Worm (Caenorhabditis elegans) whole organism, L3 larva: Measurements from ENCODE around the gene bus-1.

Source experiments
- ama-1 ChIP-seq: fragments of 150-350 bp; optimal IDR thresholded peaks from 2 replicates; lab custom pipeline; 2018
- fkh-2 ChIP-seq: fragments of 150-350 bp; optimal IDR thresholded peaks from 2 replicates; lab custom pipeline; 2014; ENCODE audit warnings: missing biosample characterization, missing genetic modification reagents, missing genetic modification characterization
- pha-4 ChIP-seq: fragments of 150-350 bp; optimal IDR thresholded peaks from 2 replicates; lab custom pipeline; 2014; ENCODE audit warnings: missing biosample characterization, missing genetic modification reagents, missing genetic modification characterization

ce11 chrV:9058627-9059026 is 34.0 kb upstream of the bus-1 start, which contains the start of gene C25E10.11:
- TF ChIP-seq ama-1 (lab: Kevin White, UChicago) (no peak), fkh-2 (no peak), pha-4 (tag; lab: Kevin White, UChicago) (no peak)
